Fruit fly (Drosophila melanogaster) whole organism, embryonic: ENCODE results near the gene Snx1.

Experiments
- Atf3 ChIP-seq: fragments of 200-800 bp; sonication (Bioruptor generic); optimal IDR thresholded peaks from 3 replicates; lab custom pipeline; 2016; ENCODE audit warnings: missing biosample characterization, missing genetic modification characterization
- Bgb ChIP-seq: fragments of 200-800 bp; sonication (Bioruptor generic); IDR thresholded peaks from 2 replicates; pipeline ENCODE4 v1.3.6; 2022; ENCODE audit warnings: missing biosample characterization, missing genetic modification characterization; ENCODE audit not compliant: partially characterized antibody
- CG1024 ChIP-seq: fragments of 200-800 bp; sonication (Bioruptor generic); IDR thresholded peaks from 2 replicates; pipeline ENCODE4 v1.3.6; 2022; ENCODE audit warnings: missing biosample characterization, missing genetic modification characterization
- CG10431 ChIP-seq: fragments of 200-800 bp; sonication (Bioruptor generic); optimal IDR thresholded peaks from 3 replicates; lab custom pipeline; 2018; ENCODE audit warnings: missing biosample characterization, mild to moderate bottlenecking, missing genetic modification characterization
- CG12942 ChIP-seq: fragments of 200-800 bp; sonication (Bioruptor generic); optimal IDR thresholded peaks from 3 replicates; lab custom pipeline; 2016; ENCODE audit warnings: missing biosample characterization, missing genetic modification characterization
- CG1529 ChIP-seq: fragments of 200-800 bp; sonication (Bioruptor generic); optimal IDR thresholded peaks from 3 replicates; lab custom pipeline; 2018; ENCODE audit warnings: missing biosample characterization, missing genetic modification characterization
- CG2889 ChIP-seq: fragments of 200-800 bp; sonication (Bioruptor generic); IDR thresholded peaks from 3 replicates; pipeline ENCODE4 v1.3.6; 2022; ENCODE audit warnings: missing biosample characterization, missing genetic modification characterization
- CG4707 ChIP-seq: fragments of 200-800 bp; sonication (Bioruptor generic); optimal IDR thresholded peaks from 2 replicates; lab custom pipeline; 2018; ENCODE audit warnings: missing biosample characterization, mild to moderate bottlenecking, missing genetic modification characterization, moderate library complexity
- CG5180 ChIP-seq: fragments of 200-800 bp; sonication (Bioruptor generic); optimal IDR thresholded peaks from 3 replicates; lab custom pipeline; 2017; ENCODE audit warnings: missing biosample characterization, missing genetic modification characterization, mild to moderate bottlenecking, moderate library complexity, missing genetic modification reagents
- CG5245 ChIP-seq: fragments of 200-800 bp; sonication (Bioruptor generic); optimal IDR thresholded peaks from 3 replicates; lab custom pipeline; 2016; ENCODE audit warnings: missing biosample characterization, missing genetic modification characterization
- CG6813 ChIP-seq: fragments of 200-800 bp; sonication (Bioruptor generic); optimal IDR thresholded peaks from 2 replicates; lab custom pipeline; 2017; ENCODE audit warnings: missing biosample characterization, missing genetic modification characterization, mild to moderate bottlenecking, moderate library complexity, missing genetic modification reagents
- CG7357 ChIP-seq: fragments of 200-800 bp; sonication (Bioruptor generic); IDR thresholded peaks from 3 replicates; pipeline ENCODE4 v1.3.6; 2022; ENCODE audit warnings: missing biosample characterization, missing genetic modification characterization
- CG8359 ChIP-seq: fragments of 200-800 bp; sonication (Bioruptor generic); optimal IDR thresholded peaks from 2 replicates; lab custom pipeline; 2017; ENCODE audit warnings: missing biosample characterization, mild to moderate bottlenecking, missing genetic modification characterization, borderline replicate concordance
- CG8478 ChIP-seq: fragments of >200 bp; optimal IDR thresholded peaks from 2 replicates; lab custom pipeline; 2018
- CG8765 ChIP-seq: fragments of 200-800 bp; sonication (Bioruptor generic); IDR thresholded peaks from 2 replicates; pipeline ENCODE4 v1.3.6; 2022; ENCODE audit warnings: missing biosample characterization, missing genetic modification characterization
- CG9876 ChIP-seq: fragments of 200-800 bp; sonication (Bioruptor generic); optimal IDR thresholded peaks from 2 replicates; lab custom pipeline; 2016; ENCODE audit warnings: missing biosample characterization, missing genetic modification characterization
- E2f2 ChIP-seq: fragments of 200-800 bp; sonication (Bioruptor generic); IDR thresholded peaks from 2 replicates; pipeline ENCODE4 v1.3.6; 2022; ENCODE audit warnings: missing biosample characterization, missing genetic modification characterization
- ERR ChIP-seq: fragments of 200-800 bp; sonication (Bioruptor generic); optimal IDR thresholded peaks from 2 replicates; lab custom pipeline; 2016; ENCODE audit warnings: missing biosample characterization, missing genetic modification characterization
- HHEX ChIP-seq: fragments of 200-800 bp; sonication (Bioruptor generic); optimal IDR thresholded peaks from 3 replicates; lab custom pipeline; 2017; ENCODE audit warnings: missing biosample characterization, mild to moderate bottlenecking, missing genetic modification characterization, missing genetic modification reagents
- HLH4C ChIP-seq: fragments of 200-800 bp; sonication (Bioruptor generic); IDR thresholded peaks from 3 replicates; pipeline ENCODE4 v1.3.6; 2022; ENCODE audit warnings: missing biosample characterization, missing genetic modification characterization; ENCODE audit not compliant: partially characterized antibody
- HLH54F ChIP-seq: fragments of 200-800 bp; sonication (Bioruptor generic); optimal IDR thresholded peaks from 3 replicates; lab custom pipeline; 2016; ENCODE audit warnings: missing biosample characterization, missing genetic modification characterization
- Hr3 ChIP-seq: fragments of 200-800 bp; sonication (Bioruptor generic); optimal IDR thresholded peaks from 3 replicates; lab custom pipeline; 2016; ENCODE audit warnings: missing biosample characterization, missing genetic modification characterization
- MBD-R2 ChIP-seq: fragments of 200-800 bp; sonication (Bioruptor generic); IDR thresholded peaks from 2 replicates; pipeline ENCODE4 v1.3.6; 2022; ENCODE audit warnings: missing biosample characterization, missing genetic modification characterization
- MTF-1 ChIP-seq: fragments of 200-800 bp; sonication (Bioruptor generic); optimal IDR thresholded peaks from 2 replicates; lab custom pipeline; 2018; ENCODE audit warnings: missing biosample characterization, mild to moderate bottlenecking, missing genetic modification characterization, borderline replicate concordance
- Meics ChIP-seq: fragments of 200-800 bp; sonication (Bioruptor generic); optimal IDR thresholded peaks from 2 replicates; lab custom pipeline; 2017; ENCODE audit warnings: missing biosample characterization, mild to moderate bottlenecking, missing genetic modification characterization
- Oli ChIP-seq: fragments of 200-800 bp; sonication (Bioruptor generic); optimal IDR thresholded peaks from 2 replicates; lab custom pipeline; 2018; ENCODE audit warnings: missing biosample characterization, mild to moderate bottlenecking, missing genetic modification characterization, moderate library complexity
- Rfx ChIP-seq: fragments of 200-800 bp; sonication (Bioruptor generic); IDR thresholded peaks from 2 replicates; pipeline ENCODE4 v1.3.6; 2022; ENCODE audit warnings: missing biosample characterization, missing genetic modification characterization
- Trl ChIP-seq, 3 experiments: fragments of >200 bp in 2 of 3; fragments of 200-800 bp in 1 of 3; sonication (Bioruptor generic) in 1 of 3; optimal IDR thresholded peaks; 2 replicates in 1 of 3; 3 replicates in 2 of 3; lab custom pipeline; 2016 to 2017; ENCODE audit warnings: missing biosample characterization in 1 of 3, missing genetic modification characterization in 1 of 3
- abd-A ChIP-seq: fragments of 200-800 bp; sonication (Bioruptor generic); optimal IDR thresholded peaks from 3 replicates; lab custom pipeline; 2019; ENCODE audit warnings: missing biosample characterization, mild to moderate bottlenecking, missing genetic modification characterization, moderate library complexity
- bsh ChIP-seq, 2 experiments: fragments of 200-800 bp; sonication (Bioruptor generic); optimal IDR thresholded peaks; 2 replicates each; lab custom pipeline; 2017 to 2018; ENCODE audit warnings: mild to moderate bottlenecking in 2 of 2, missing biosample characterization in 2 of 2, missing genetic modification characterization in 2 of 2, moderate library complexity in 1 of 2
- btn ChIP-seq: fragments of 200-800 bp; sonication (Bioruptor generic); optimal IDR thresholded peaks from 2 replicates; lab custom pipeline; 2016; ENCODE audit warnings: missing biosample characterization, missing genetic modification characterization
- cg ChIP-seq: fragments of 200-800 bp; sonication (Bioruptor generic); optimal IDR thresholded peaks from 3 replicates; lab custom pipeline; 2019; ENCODE audit warnings: missing biosample characterization, mild to moderate bottlenecking, missing genetic modification characterization, moderate library complexity
- crc ChIP-seq: fragments of 200-800 bp; sonication (Bioruptor generic); optimal IDR thresholded peaks from 2 replicates; lab custom pipeline; 2016; ENCODE audit warnings: missing biosample characterization, missing genetic modification characterization
- danr ChIP-seq: fragments of 200-800 bp; sonication (Bioruptor generic); IDR thresholded peaks from 2 replicates; pipeline ENCODE4 v1.3.6; 2022; ENCODE audit warnings: missing biosample characterization, missing genetic modification characterization
- disco-r ChIP-seq: fragments of 200-800 bp; sonication (Bioruptor generic); optimal IDR thresholded peaks from 2 replicates; lab custom pipeline; 2016; ENCODE audit warnings: missing biosample characterization, missing genetic modification characterization
- dmrt99B ChIP-seq: fragments of 200-800 bp; sonication (Bioruptor generic); optimal IDR thresholded peaks from 2 replicates; lab custom pipeline; 2018; ENCODE audit warnings: missing biosample characterization, mild to moderate bottlenecking, missing genetic modification characterization, moderate library complexity
- esg ChIP-seq: fragments of 200-800 bp; sonication (Bioruptor generic); conservative IDR thresholded peaks from 2 replicates; pipeline ENCODE4 v1.3.6; 2022; ENCODE audit warnings: missing biosample characterization, missing genetic modification characterization
- ewg ChIP-seq: fragments of 200-800 bp; sonication (Bioruptor generic); optimal IDR thresholded peaks from 3 replicates; lab custom pipeline; 2017; ENCODE audit warnings: mild to moderate bottlenecking, missing biosample characterization, missing genetic modification reagents, missing genetic modification characterization
- fd3F ChIP-seq: fragments of 200-800 bp; sonication (Bioruptor generic); optimal IDR thresholded peaks from 2 replicates; lab custom pipeline; 2018; ENCODE audit warnings: missing biosample characterization, mild to moderate bottlenecking, missing genetic modification characterization, moderate library complexity
- ftz-f1 ChIP-seq: fragments of 200-800 bp; sonication (Bioruptor generic); optimal IDR thresholded peaks from 2 replicates; lab custom pipeline; 2016; ENCODE audit warnings: missing biosample characterization, missing genetic modification characterization
- gsb ChIP-seq: fragments of 200-800 bp; sonication (Bioruptor generic); IDR thresholded peaks from 2 replicates; pipeline ENCODE4 v1.3.6; 2022; ENCODE audit warnings: missing biosample characterization, missing genetic modification characterization
- gt ChIP-seq: fragments of 200-800 bp; sonication (Bioruptor generic); IDR thresholded peaks from 2 replicates; pipeline ENCODE4 v1.3.6; 2022; ENCODE audit warnings: missing biosample characterization, missing genetic modification characterization
- her ChIP-seq: fragments of 200-800 bp; sonication (Bioruptor generic); optimal IDR thresholded peaks from 2 replicates; lab custom pipeline; 2016; ENCODE audit warnings: missing biosample characterization, missing genetic modification characterization
- knrl ChIP-seq: fragments of 200-800 bp; sonication (Bioruptor generic); IDR thresholded peaks from 3 replicates; pipeline ENCODE4 v1.3.6; 2022; ENCODE audit warnings: missing biosample characterization, missing genetic modification characterization; ENCODE audit not compliant: partially characterized antibody
- nom ChIP-seq: fragments of 200-800 bp; sonication (Bioruptor generic); optimal IDR thresholded peaks from 2 replicates; lab custom pipeline; 2017; ENCODE audit warnings: missing biosample characterization, missing genetic modification characterization, mild to moderate bottlenecking, moderate library complexity, missing genetic modification reagents
- otp ChIP-seq: fragments of 200-800 bp; sonication (Bioruptor generic); IDR thresholded peaks from 3 replicates; pipeline ENCODE4, ENCODE4 v1.3.6; 2022; ENCODE audit warnings: missing biosample characterization, missing genetic modification characterization
- p53 ChIP-seq: fragments of 200-800 bp; sonication (Bioruptor generic); optimal IDR thresholded peaks from 2 replicates; lab custom pipeline; 2016; ENCODE audit warnings: missing biosample characterization, missing genetic modification characterization
- pan ChIP-seq, 4 experiments: fragments of >200 bp in 3 of 4; fragments of 200-800 bp in 1 of 4; sonication (Bioruptor generic) in 1 of 4; optimal IDR thresholded peaks in 3 of 4; IDR thresholded peaks in 1 of 4; 2 replicates each; pipeline versions ENCODE4 v1.3.6 to Lab custom; 2017 to 2022; ENCODE audit warnings: missing biosample characterization in 2 of 4, missing genetic modification characterization in 2 of 4, mixed read lengths in 1 of 4
- pho ChIP-seq: fragments of 200-800 bp; sonication (Bioruptor generic); optimal IDR thresholded peaks from 2 replicates; lab custom pipeline; 2016; ENCODE audit warnings: missing biosample characterization, missing genetic modification characterization
- ranshi ChIP-seq: fragments of 200-800 bp; sonication (Bioruptor generic); IDR thresholded peaks from 2 replicates; pipeline ENCODE4 v1.3.6; 2022; ENCODE audit warnings: missing biosample characterization, missing genetic modification characterization
- stc ChIP-seq: fragments of 200-800 bp; sonication (Bioruptor generic); IDR thresholded peaks from 2 replicates; pipeline ENCODE4 v1.3.6; 2022; ENCODE audit warnings: missing biosample characterization, missing genetic modification characterization

Gene Snx1

dm6 chr2L:3436347-3436746, 13.1 kb upstream of the Snx1 start (continued):
- TF ChIP-seq CG9876 (GFP tag; lab: Kevin White, UChicago), result no peak
- TF ChIP-seq Atf3 (GFP tag; lab: Kevin White, UChicago), result no peak
- no peak for TF ChIP-seq E2f2 (GFP tag; lab: Robert Waterston, UW)
- no peak for TF ChIP-seq nom (GFP tag; lab: Kevin White, UChicago)
- TF ChIP-seq MTF-1 (GFP tag; lab: Kevin White, UChicago), result no peak
- no peak for TF ChIP-seq Bgb (GFP tag; lab: Robert Waterston, UW)
- no peak for TF ChIP-seq ERR (GFP tag; lab: Kevin White, UChicago)
- TF ChIP-seq CG1529 (GFP tag; lab: Kevin White, UChicago), result no peak
- TF ChIP-seq fd3F, result no peak
- no peak for TF ChIP-seq CG5245 (GFP tag; lab: Kevin White, UChicago)
- no peak for TF ChIP-seq p53 (GFP tag; lab: Kevin White, UChicago)
- TF ChIP-seq disco-r, result no peak
- peak; percentile 28 for TF ChIP-seq dmrt99B
- TF ChIP-seq ranshi (GFP tag; lab: Robert Waterston, UW), result no peak
- TF ChIP-seq MBD-R2 (GFP tag; lab: Robert Waterston, UW), result no peak
- TF ChIP-seq btn (GFP tag; lab: Kevin White, UChicago), result no peak
- TF ChIP-seq ewg (GFP tag; lab: Kevin White, UChicago), result no peak
- TF ChIP-seq abd-A (tag; lab: Kevin White, UChicago), result no peak
- TF ChIP-seq CG10431 (GFP tag; lab: Kevin White, UChicago), result no peak
- no peak for TF ChIP-seq CG4707 (GFP tag; lab: Kevin White, UChicago)
- TF ChIP-seq bsh (GFP tag; optimal IDR thresholded peaks at IDR 0.05; lab: Kevin White, UChicago), result no peak
- no peak for TF ChIP-seq Trl (optimal IDR thresholded peaks at IDR 0.05; lab: Kevin White, UChicago)
- TF ChIP-seq Trl (GFP tag; optimal IDR thresholded peaks at IDR 0.05; lab: Kevin White, UChicago), result no peak
- TF ChIP-seq Rfx, result no peak
- TF ChIP-seq HLH4C (GFP tag; lab: Robert Waterston, UW), result no peak
- no peak for TF ChIP-seq ftz-f1 (GFP tag; lab: Kevin White, UChicago)
- no peak for TF ChIP-seq gsb
- TF ChIP-seq Oli (tag; lab: Kevin White, UChicago), result peak; percentile 15
- TF ChIP-seq pan (optimal IDR thresholded peaks at IDR 0.05; lab: Kevin White, UChicago), result no peak
- TF ChIP-seq pan (GFP tag; optimal IDR thresholded peaks at IDR 0.05 in 1 of 2, IDR thresholded peaks at IDR 0.05 in 1 of 2), result peak in 1 of 2 experiments; percentile 59
- peak; percentile 54 for TF ChIP-seq CG5180
- TF ChIP-seq knrl (GFP tag; lab: Robert Waterston, UW), result no peak
- no peak for TF ChIP-seq crc (GFP tag; lab: Kevin White, UChicago)
- no peak for TF ChIP-seq otp (GFP tag; lab: Robert Waterston, UW)
- TF ChIP-seq cg, result no peak
- no peak for TF ChIP-seq HLH54F (GFP tag; lab: Kevin White, UChicago)
- no peak for TF ChIP-seq CG6813 (GFP tag; lab: Kevin White, UChicago)
- TF ChIP-seq CG8478 (lab: Kevin White, UChicago), result no peak
- TF ChIP-seq her (GFP tag; lab: Kevin White, UChicago), result no peak
- no peak for TF ChIP-seq CG8765 (GFP tag; lab: Robert Waterston, UW)
- no peak for TF ChIP-seq CG8359
- TF ChIP-seq CG12942 (GFP tag; lab: Kevin White, UChicago), result no peak
- no peak for TF ChIP-seq pho (GFP tag; lab: Kevin White, UChicago)
- no peak for TF ChIP-seq Meics (GFP tag; lab: Kevin White, UChicago)
- 0 out of 2 replicates have a peak, but pooled peaks have one; percentile 15 for TF ChIP-seq esg
- no peak for TF ChIP-seq HHEX (GFP tag; lab: Kevin White, UChicago)
- TF ChIP-seq danr (GFP tag; lab: Robert Waterston, UW), result no peak
- no peak for TF ChIP-seq CG1024 (GFP tag; lab: Robert Waterston, UW)
- 0 out of 2 replicates have a peak, but pooled peaks have one; percentile 39 for TF ChIP-seq stc
- TF ChIP-seq gt (GFP tag; lab: Robert Waterston, UW), result no peak
- TF ChIP-seq Hr3 (GFP tag; lab: Kevin White, UChicago), result no peak
- no peak for TF ChIP-seq CG7357 (GFP tag; lab: Robert Waterston, UW)
- no peak for TF ChIP-seq CG2889 (GFP tag; lab: Robert Waterston, UW)
